Worm (Caenorhabditis elegans) whole organism, young adult: ENCODE data around the gene F01F1.14.
A peak's percentile ranks its signal among the peaks of the same experiment; 100 is the strongest.

Experiments used
- B0336.3 ChIP-seq: fragments of 200-800 bp; sonication (Bioruptor generic); IDR thresholded peaks from 2 replicates; pipeline ENCODE4 v1.3.6; 2022; ENCODE audit warnings: missing genetic modification characterization, missing compliant biosample characterization
- D2030.7 ChIP-seq: fragments of 200-800 bp; sonication (Bioruptor generic); IDR thresholded peaks from 2 replicates; pipeline ENCODE4 v1.3.6; 2022; ENCODE audit warnings: missing genetic modification reagents, missing genetic modification characterization, missing compliant biosample characterization
- F33H1.4 ChIP-seq: fragments of 200-800 bp; sonication (Bioruptor generic); IDR thresholded peaks from 2 replicates; pipeline ENCODE4 v1.3.6; 2022; ENCODE audit warnings: missing genetic modification reagents, missing genetic modification characterization, missing compliant biosample characterization
- F39B2.1 ChIP-seq: fragments of 200-800 bp; sonication (Bioruptor generic); IDR thresholded peaks from 2 replicates; pipeline ENCODE4 v1.3.6; 2022; ENCODE audit warnings: missing genetic modification reagents, missing genetic modification characterization, missing compliant biosample characterization
- F49E8.2 ChIP-seq: sonication (generic microtip); optimal IDR thresholded peaks from 3 replicates; lab custom pipeline; 2017; ENCODE audit warnings: missing genetic modification characterization, mild to moderate bottlenecking, missing compliant biosample characterization, antibody characterized with exemption, moderate library complexity; ENCODE audit not compliant: insufficient read depth
- F57C9.4 ChIP-seq: sonication (generic microtip); optimal IDR thresholded peaks from 2 replicates; lab custom pipeline; 2017; ENCODE audit warnings: mild to moderate bottlenecking, missing genetic modification characterization, missing compliant biosample characterization
- K11D2.4 ChIP-seq: fragments of 200-800 bp; sonication (Bioruptor generic); IDR thresholded peaks from 2 replicates; pipeline ENCODE4 v1.3.6; 2022; ENCODE audit warnings: missing genetic modification reagents, missing genetic modification characterization, missing compliant biosample characterization
- Y95B8A.8 ChIP-seq: fragments of 200-800 bp; sonication (Bioruptor generic); IDR thresholded peaks from 2 replicates; pipeline ENCODE4 v1.3.6; 2022; ENCODE audit warnings: missing genetic modification reagents, missing genetic modification characterization, missing compliant biosample characterization
- ZK185.1 ChIP-seq: sonication (generic microtip); optimal IDR thresholded peaks from 2 replicates; lab custom pipeline; 2016; ENCODE audit warnings: mild to moderate bottlenecking, missing genetic modification characterization, missing compliant biosample characterization; ENCODE audit not compliant: poor library complexity, severe bottlenecking
- attf-5 ChIP-seq: fragments of 200-800 bp; sonication (Bioruptor generic); optimal IDR thresholded peaks from 2 replicates; lab custom pipeline; 2018; ENCODE audit warnings: mild to moderate bottlenecking, missing genetic modification characterization, missing compliant biosample characterization
- bed-1 ChIP-seq: fragments of 200-800 bp; sonication (Bioruptor generic); IDR thresholded peaks from 2 replicates; pipeline ENCODE4 v1.3.6; 2022; ENCODE audit warnings: missing genetic modification reagents, missing genetic modification characterization, missing compliant biosample characterization
- cebp-1 ChIP-seq, 2 experiments: fragments of 200-800 bp in 1 of 2; sonication (Bioruptor generic) in 1 of 2; sonication (generic microtip) in 1 of 2; IDR thresholded peaks in 1 of 2; optimal IDR thresholded peaks in 1 of 2; 2 replicates each; pipeline versions ENCODE4 v1.3.6 to Lab custom; 2017 to 2022; ENCODE audit warnings: missing compliant biosample characterization in 2 of 2, missing genetic modification characterization in 2 of 2, mild to moderate bottlenecking in 1 of 2, missing genetic modification reagents in 1 of 2, moderate library complexity in 1 of 2
- cebp-2 ChIP-seq: fragments of 200-800 bp; sonication (Bioruptor generic); IDR thresholded peaks from 2 replicates; pipeline ENCODE4 v1.3.6; 2022; ENCODE audit warnings: missing genetic modification characterization, missing compliant biosample characterization
- ceh-27 ChIP-seq: fragments of 200-800 bp; sonication (Bioruptor generic); optimal IDR thresholded peaks from 2 replicates; lab custom pipeline; 2018; ENCODE audit warnings: mild to moderate bottlenecking, missing genetic modification characterization, moderate library complexity, missing compliant biosample characterization
- ceh-40 ChIP-seq: fragments of 200-800 bp; sonication (Bioruptor generic); IDR thresholded peaks from 2 replicates; pipeline ENCODE4 v1.3.6; 2022; ENCODE audit warnings: missing genetic modification characterization, missing compliant biosample characterization
- dpff-1 ChIP-seq: sonication (generic microtip); optimal IDR thresholded peaks from 2 replicates; lab custom pipeline; 2017; ENCODE audit warnings: mild to moderate bottlenecking, missing genetic modification characterization, missing compliant biosample characterization
- egrh-3 ChIP-seq: fragments of 200-800 bp; sonication (Bioruptor generic); IDR thresholded peaks from 2 replicates; pipeline ENCODE4 v1.3.6; 2022; ENCODE audit warnings: missing genetic modification reagents, missing genetic modification characterization, missing compliant biosample characterization
- fkh-3 ChIP-seq: sonication (generic microtip); optimal IDR thresholded peaks from 2 replicates; lab custom pipeline; 2016; ENCODE audit warnings: mild to moderate bottlenecking, missing genetic modification characterization, missing compliant biosample characterization
- hmg-1.2 ChIP-seq: fragments of 200-800 bp; sonication (Bioruptor generic); IDR thresholded peaks from 2 replicates; pipeline ENCODE4 v1.3.6; 2022; ENCODE audit warnings: missing genetic modification reagents, missing genetic modification characterization, missing compliant biosample characterization
- lag-1 ChIP-seq: fragments of 200-800 bp; sonication (Bioruptor generic); IDR thresholded peaks from 2 replicates; pipeline ENCODE4 v1.3.6; 2022; ENCODE audit warnings: missing genetic modification reagents, missing genetic modification characterization, missing compliant biosample characterization
- let-607 ChIP-seq, 2 experiments: fragments of 200-800 bp in 1 of 2; sonication (Bioruptor generic) in 1 of 2; sonication (generic microtip) in 1 of 2; optimal IDR thresholded peaks; 2 replicates each; lab custom pipeline; 2016 to 2018; ENCODE audit warnings: mild to moderate bottlenecking in 2 of 2, missing compliant biosample characterization in 2 of 2, missing genetic modification characterization in 2 of 2, moderate library complexity in 2 of 2, missing genotype in 1 of 2
- lin-35 ChIP-seq, 3 experiments: fragments of 150-350 bp in 2 of 3; sonication (generic microtip) in 1 of 3; optimal IDR thresholded peaks; 2 replicates each; lab custom pipeline; 2014 to 2018; ENCODE audit warnings: missing biosample characterization in 3 of 3, missing genetic modification characterization in 3 of 3, missing genetic modification reagents in 3 of 3
- lir-1 ChIP-seq: fragments of 200-800 bp; sonication (Bioruptor generic); conservative IDR thresholded peaks from 2 replicates; pipeline ENCODE4 v1.3.6; 2022; ENCODE audit warnings: missing genetic modification reagents, missing genetic modification characterization, missing compliant biosample characterization
- lsl-1 ChIP-seq: fragments of 200-800 bp; sonication (Bioruptor generic); optimal IDR thresholded peaks from 2 replicates; lab custom pipeline; 2018; ENCODE audit warnings: mild to moderate bottlenecking, missing genetic modification characterization, moderate library complexity, missing compliant biosample characterization
- madf-6 ChIP-seq: fragments of 200-800 bp; sonication (Bioruptor generic); IDR thresholded peaks from 2 replicates; pipeline ENCODE4 v1.3.6; 2022; ENCODE audit warnings: missing genetic modification reagents, missing genetic modification characterization, missing compliant biosample characterization
- madf-8 ChIP-seq: fragments of 200-800 bp; sonication (Bioruptor generic); conservative IDR thresholded peaks from 2 replicates; pipeline ENCODE4 v1.3.6; 2022; ENCODE audit warnings: missing genetic modification reagents, missing genetic modification characterization, missing compliant biosample characterization
- mcd-1 ChIP-seq: fragments of 200-800 bp; sonication (Bioruptor generic); IDR thresholded peaks from 2 replicates; pipeline ENCODE4 v1.3.6; 2022; ENCODE audit warnings: missing genetic modification reagents, missing genetic modification characterization, missing compliant biosample characterization
- nhr-179 ChIP-seq: sonication (generic microtip); optimal IDR thresholded peaks from 2 replicates; lab custom pipeline; 2016; ENCODE audit warnings: mild to moderate bottlenecking, missing genetic modification characterization, missing compliant biosample characterization
- repo-1 ChIP-seq: sonication (generic microtip); optimal IDR thresholded peaks from 2 replicates; lab custom pipeline; 2017; ENCODE audit warnings: mild to moderate bottlenecking, missing genetic modification characterization, missing compliant biosample characterization
- sdz-38 ChIP-seq: sonication (generic microtip); optimal IDR thresholded peaks from 2 replicates; lab custom pipeline; 2016; ENCODE audit warnings: missing genotype, missing genetic modification characterization, missing compliant biosample characterization
- sea-2 ChIP-seq: fragments of 200-800 bp; sonication (Bioruptor generic); IDR thresholded peaks from 2 replicates; pipeline ENCODE4 v1.3.6; 2022; ENCODE audit warnings: missing genetic modification characterization, missing compliant biosample characterization
- snpc-4 ChIP-seq, 5 experiments: fragments of 150-350 bp in 1 of 5; sonication (generic microtip) in 4 of 5; optimal IDR thresholded peaks; 2 replicates each; lab custom pipeline; 2014 to 2018; ENCODE audit warnings: missing genetic modification characterization in 5 of 5, missing biosample characterization in 3 of 5, antibody characterized with exemption in 2 of 5, mild to moderate bottlenecking in 2 of 5, missing compliant biosample characterization in 2 of 5, missing genotype in 2 of 5, moderate library complexity in 2 of 5, missing genetic modification reagents in 1 of 5
- sptf-2 ChIP-seq: fragments of 200-800 bp; sonication (Bioruptor generic); optimal IDR thresholded peaks from 2 replicates; lab custom pipeline; 2018; ENCODE audit warnings: mild to moderate bottlenecking, missing genetic modification characterization, missing compliant biosample characterization
- tbx-9 ChIP-seq: sonication (generic microtip); optimal IDR thresholded peaks from 2 replicates; lab custom pipeline; 2016; ENCODE audit warnings: borderline replicate concordance, missing genetic modification characterization, inconsistent platforms, missing compliant biosample characterization
- ztf-18 ChIP-seq: sonication (generic microtip); optimal IDR thresholded peaks from 2 replicates; lab custom pipeline; 2016; ENCODE audit warnings: missing genotype, mild to moderate bottlenecking, missing genetic modification characterization, missing compliant biosample characterization
- ztf-26 ChIP-seq: sonication (generic microtip); optimal IDR thresholded peaks from 2 replicates; lab custom pipeline; 2017; ENCODE audit warnings: missing genetic modification characterization, missing compliant biosample characterization

F01F1.14 gene

ce11 chrIII:5882823-5883222, at the start of gene F01F1.14:
Gene F01F1.14, minus strand, starts transcription at chrIII:5882923.
- TF ChIP-seq nhr-179 (tag; lab: Kevin White, UChicago) (no peak), sdz-38 (tag; lab: Kevin White, UChicago) (no peak), dpff-1 (tag; lab: Kevin White, UChicago) (no peak), F49E8.2 (tag; lab: Kevin White, UChicago) (no peak), ceh-40 (GFP tag; lab: Robert Waterston, UW) (no peak), fkh-3 (no peak), bed-1 (no peak), repo-1 (tag; lab: Kevin White, UChicago) (no peak), sptf-2 (GFP tag; lab: Kevin White, UChicago) (no peak), ZK185.1 (no peak), madf-6 (no peak), let-607 (tag; optimal IDR thresholded peaks at IDR 0.05; lab: Kevin White, UChicago) (no peak), ztf-18 (tag; lab: Kevin White, UChicago) (no peak), B0336.3 (GFP tag; lab: Robert Waterston, UW) (no peak), F57C9.4 (tag; lab: Kevin White, UChicago) (no peak)

DNA sequence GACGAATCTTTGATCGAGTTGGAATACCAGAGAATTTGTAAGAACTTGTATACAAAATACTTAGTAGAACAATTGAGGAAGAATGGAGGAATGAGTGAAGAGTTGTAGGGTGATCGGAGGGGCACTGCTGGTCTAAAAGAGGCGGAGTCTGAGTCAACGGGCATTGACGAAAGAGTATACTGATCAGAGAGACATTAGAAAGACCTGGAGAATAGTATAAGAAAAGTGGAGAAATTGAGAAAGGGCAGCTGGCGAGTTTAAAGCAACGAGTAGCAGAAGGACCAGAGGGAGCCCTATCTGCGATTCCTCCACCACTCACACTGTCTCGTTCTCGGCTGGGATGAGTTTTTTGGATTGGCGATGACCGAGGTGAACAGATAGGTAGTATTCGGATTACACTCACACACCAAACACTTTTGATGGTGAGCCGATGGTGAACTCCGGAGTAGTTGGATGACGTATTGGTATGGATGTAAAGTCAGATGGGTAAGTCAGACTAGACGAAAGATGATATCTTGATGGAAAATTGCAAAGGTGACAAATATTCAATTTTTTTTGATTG, 48.8 kb upstream of the F01F1.14 start, which contains the start of gene EGAP1.5:
EGAP1.5 (plus strand) TSS at position 289 of the 562 bp plus-strand sequence.
- TF ChIP-seq K11D2.4 (no peak), lag-1 (no peak), ztf-26 (tag; lab: Kevin White, UChicago) (no peak), repo-1 (tag; lab: Kevin White, UChicago) (no peak), egrh-3 (no peak)
- TF ChIP-seq, all 124 proteins: peak for 0

ce11 chrIII:5930659-5931058, 47.9 kb upstream of the F01F1.14 start:
- no peak for TF ChIP-seq dpff-1 (tag; lab: Kevin White, UChicago)
- TF ChIP-seq ceh-27 (GFP tag; lab: Kevin White, UChicago) = no peak
- TF ChIP-seq cebp-2 (GFP tag; lab: Robert Waterston, UW) = no peak
- no peak for TF ChIP-seq Y95B8A.8 (GFP tag; lab: Robert Waterston, UW)
- no peak for TF ChIP-seq F39B2.1 (GFP tag; lab: Robert Waterston, UW)
- no peak for TF ChIP-seq sea-2 (GFP tag; lab: Robert Waterston, UW)
- TF ChIP-seq, all 124 proteins: peak for 0

DNA sequence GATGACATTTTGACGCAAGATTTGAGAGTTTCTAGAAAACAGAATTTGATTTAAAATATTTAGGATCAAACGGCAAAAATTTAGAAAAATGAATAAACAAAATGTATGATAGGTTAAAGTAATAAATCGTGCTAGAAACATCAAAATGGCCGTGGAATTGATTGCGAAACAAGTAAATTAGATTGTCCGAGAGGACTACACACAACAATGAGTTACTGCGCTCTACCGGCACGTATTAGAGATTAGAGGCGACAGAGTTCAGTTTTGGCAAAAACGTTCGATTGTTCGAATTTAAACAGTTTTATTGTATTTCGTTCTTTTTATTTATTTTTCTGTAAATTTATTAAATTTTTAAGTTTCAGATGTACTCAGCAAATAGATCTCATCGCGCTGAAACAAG, 43.0 kb upstream of the F01F1.14 start, which contains the start of the genes dnc-2 and bcl-7:
dnc-2 (minus strand) TSS at position 33 of the 400 bp plus-strand sequence.
bcl-7 (plus strand) TSS at position 363 of the 400 bp plus-strand sequence.
- TF ChIP-seq tbx-9 (tag; lab: Kevin White, UChicago) (no peak), madf-6 (peak; percentile 60; the same call in 1 of the 2 replicates), ZK185.1 (peak; percentile 19), lir-1 (no peak), lin-35 (GFP tag; optimal IDR thresholded peaks at IDR 0.05; lab: Kevin White, UChicago) (peak in 1 of 3 experiments; percentile 6), attf-5 (GFP tag; lab: Kevin White, UChicago) (no peak), F33H1.4 (peak; percentile 32; the same call in 1 of the 2 replicates), D2030.7 (GFP tag; lab: Robert Waterston, UW) (0 out of 2 replicates have a peak, but pooled peaks have one; percentile 19), lsl-1 (GFP tag; lab: Kevin White, UChicago) (peak; percentile 24), cebp-1 (GFP tag; IDR thresholded peaks at IDR 0.05; lab: Robert Waterston, UW) (peak; percentile 79), cebp-1 (tag; optimal IDR thresholded peaks at IDR 0.05; lab: Kevin White, UChicago) (peak; percentile 96), hmg-1.2 (peak; percentile 94), mcd-1 (GFP tag; lab: Robert Waterston, UW) (peak; percentile 82), ceh-40 (GFP tag; lab: Robert Waterston, UW) (no peak), madf-8 (0 out of 2 replicates have a peak, but pooled peaks have one; percentile 13), snpc-4 (GFP tag; optimal IDR thresholded peaks at IDR 0.05; lab: Kevin White, UChicago) (no peak), snpc-4 (tag; optimal IDR thresholded peaks at IDR 0.05; lab: Kevin White, UChicago) (peak in 1 of 4 experiments; percentile 37)
